Fruit fly (Drosophila melanogaster): ENCODE measurements around the gene CG15170.

dm6 chr2L:18966214-18966556 lies 23.8 kb downstream of the CG15170 start:
- TF ChIP-seq CG16779 (tag; optimal IDR thresholded peaks at IDR 0.05): no peak
- peak; percentile 40 for TF ChIP-seq CG6276 (GFP tag; optimal IDR thresholded peaks at IDR 0.05)
- TF ChIP-seq CG32006 (GFP tag; optimal IDR thresholded peaks at IDR 0.05): peak; percentile 44
- no peak for TF ChIP-seq fd85E (GFP tag; optimal IDR thresholded peaks at IDR 0.05)
- TF ChIP-seq cyc (GFP tag; optimal IDR thresholded peaks at IDR 0.05): peak; percentile 21
- peak; percentile 37 for TF ChIP-seq OdsH (GFP tag; optimal IDR thresholded peaks at IDR 0.05)
- TF ChIP-seq Eip75B (GFP tag; optimal IDR thresholded peaks at IDR 0.05): no peak

Measured in whole organism, prepupa.